Worm (Caenorhabditis elegans): Measurements from ENCODE around the gene C26E1.1.

ce11 chrV:13312210-13312676 is 14.9 kb downstream of the C26E1.1 start, which contains the start of gene nasp-2:
- TF ChIP-seq him-1 (tag; optimal IDR thresholded peaks at IDR 0.05), result no peak
- no peak for TF ChIP-seq dao-5 (tag; optimal IDR thresholded peaks at IDR 0.05)
